Worm (Caenorhabditis elegans): ENCODE measurements around the gene Y48A6C.8.

ce11 chrIII:11129363-11129762, 1.9 kb upstream of the Y48A6C.8 start:
- TF ChIP-seq tbx-37 (GFP tag; conservative IDR thresholded peaks at IDR 0.05) (no peak), hmbx-1 (tag; optimal IDR thresholded peaks at IDR 0.05) (no peak), ets-7 (tag; optimal IDR thresholded peaks at IDR 0.05) (no peak), aly-1 (tag; optimal IDR thresholded peaks at IDR 0.05) (no peak), ama-1 (optimal IDR thresholded peaks at IDR 0.05) (no peak)
